Worm (Caenorhabditis elegans) whole organism, young adult: ENCODE results near the gene nhr-267.

Experiments used
- F23B12.7 ChIP-seq: sonication (generic microtip); optimal IDR thresholded peaks from 2 replicates; lab custom pipeline; 2017; ENCODE audit warnings: missing genetic modification characterization, mild to moderate bottlenecking, missing compliant biosample characterization, antibody characterized with exemption, moderate library complexity; ENCODE audit not compliant: insufficient read depth
- F39B2.1 ChIP-seq: fragments of 200-800 bp; sonication (Bioruptor generic); IDR thresholded peaks from 2 replicates; pipeline ENCODE4 v1.3.6; 2022; ENCODE audit warnings: missing genetic modification reagents, missing genetic modification characterization, missing compliant biosample characterization
- F49E8.2 ChIP-seq: sonication (generic microtip); optimal IDR thresholded peaks from 3 replicates; lab custom pipeline; 2017; ENCODE audit warnings: missing genetic modification characterization, mild to moderate bottlenecking, missing compliant biosample characterization, antibody characterized with exemption, moderate library complexity; ENCODE audit not compliant: insufficient read depth
- F55B11.4 ChIP-seq: sonication (generic microtip); optimal IDR thresholded peaks from 2 replicates; lab custom pipeline; 2016; ENCODE audit warnings: missing compliant biosample characterization, missing genetic modification characterization, borderline replicate concordance; ENCODE audit not compliant: insufficient read depth
- Y56A3A.18 ChIP-seq: fragments of 200-800 bp; sonication (Bioruptor generic); IDR thresholded peaks from 2 replicates; pipeline ENCODE4 v1.3.6; 2022; ENCODE audit warnings: missing genetic modification reagents, missing genetic modification characterization, missing compliant biosample characterization
- ama-1 ChIP-seq, 3 experiments: fragments of 150-350 bp in 1 of 3; sonication (generic microtip) in 2 of 3; optimal IDR thresholded peaks; 2 replicates each; lab custom pipeline; 2014 to 2018; ENCODE audit warnings: missing biosample characterization in 2 of 3, missing genetic modification characterization in 2 of 3, missing genetic modification reagents in 2 of 3
- ceh-40 ChIP-seq: fragments of 200-800 bp; sonication (Bioruptor generic); IDR thresholded peaks from 2 replicates; pipeline ENCODE4 v1.3.6; 2022; ENCODE audit warnings: missing genetic modification characterization, missing compliant biosample characterization
- egl-44 ChIP-seq: fragments of 200-800 bp; sonication (Bioruptor generic); IDR thresholded peaks from 2 replicates; pipeline ENCODE4 v1.3.6; 2022; ENCODE audit warnings: missing genetic modification reagents, missing genetic modification characterization, missing compliant biosample characterization
- gei-17 ChIP-seq: fragments of 200-800 bp; sonication (Bioruptor generic); optimal IDR thresholded peaks from 2 replicates; lab custom pipeline; 2018; ENCODE audit warnings: mild to moderate bottlenecking, missing genetic modification characterization, missing compliant biosample characterization
- him-1 ChIP-seq: sonication (generic microtip); optimal IDR thresholded peaks from 2 replicates; lab custom pipeline; 2016; ENCODE audit warnings: missing genotype, missing genetic modification reagents, missing genetic modification characterization, missing compliant biosample characterization
- madf-6 ChIP-seq: fragments of 200-800 bp; sonication (Bioruptor generic); IDR thresholded peaks from 2 replicates; pipeline ENCODE4 v1.3.6; 2022; ENCODE audit warnings: missing genetic modification reagents, missing genetic modification characterization, missing compliant biosample characterization
- nhr-179 ChIP-seq: sonication (generic microtip); optimal IDR thresholded peaks from 2 replicates; lab custom pipeline; 2016; ENCODE audit warnings: mild to moderate bottlenecking, missing genetic modification characterization, missing compliant biosample characterization
- unc-130 ChIP-seq: sonication (generic microtip); optimal IDR thresholded peaks from 2 replicates; lab custom pipeline; 2016; ENCODE audit warnings: missing genetic modification reagents, missing genetic modification characterization, missing compliant biosample characterization
- ztf-6 ChIP-seq: fragments of 200-800 bp; sonication (Bioruptor generic); IDR thresholded peaks from 2 replicates; pipeline ENCODE4 v1.3.6; 2022; ENCODE audit warnings: missing genetic modification reagents, missing genetic modification characterization, missing compliant biosample characterization

DNA sequence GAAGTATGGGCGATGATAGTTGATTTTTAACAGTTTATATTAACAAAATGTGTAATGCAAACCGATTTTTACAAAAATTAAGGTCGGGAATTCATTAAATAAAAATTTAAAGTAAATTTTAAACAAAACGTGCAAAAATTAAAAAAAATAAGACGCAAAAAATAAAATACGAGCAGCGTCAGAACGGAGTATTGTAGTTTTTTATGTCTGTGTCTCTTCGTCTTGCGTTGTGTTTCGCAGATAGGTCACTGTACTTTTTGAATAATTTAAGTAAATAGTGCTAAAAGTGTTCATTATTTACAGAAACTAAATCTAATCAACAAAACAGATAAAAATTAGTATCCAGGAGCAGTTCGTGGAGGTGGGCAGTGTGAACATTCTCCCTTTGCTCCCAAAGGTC lies 25.9 kb downstream of the nhr-267 start:
- TF ChIP-seq ama-1 (optimal IDR thresholded peaks at IDR 0.05; lab: Kevin White, UChicago) (no peak), ama-1 (GFP tag; optimal IDR thresholded peaks at IDR 0.05; lab: Kevin White, UChicago) (no peak), F49E8.2 (tag; lab: Kevin White, UChicago) (no peak), gei-17 (GFP tag; lab: Kevin White, UChicago) (no peak), unc-130 (GFP tag; lab: Kevin White, UChicago) (no peak), him-1 (tag; lab: Kevin White, UChicago) (no peak), egl-44 (GFP tag; lab: Robert Waterston, UW) (no peak), F23B12.7 (tag; lab: Kevin White, UChicago) (no peak), nhr-179 (no peak), madf-6 (GFP tag; lab: Robert Waterston, UW) (no peak), F55B11.4 (tag; lab: Kevin White, UChicago) (no peak), F39B2.1 (GFP tag; lab: Robert Waterston, UW) (no peak), ceh-40 (GFP tag; lab: Robert Waterston, UW) (no peak), ztf-6 (GFP tag; lab: Robert Waterston, UW) (no peak), Y56A3A.18 (no peak)
